Fruit fly (Drosophila melanogaster): ENCODE measurements around the gene eIF2gamma.

DNA sequence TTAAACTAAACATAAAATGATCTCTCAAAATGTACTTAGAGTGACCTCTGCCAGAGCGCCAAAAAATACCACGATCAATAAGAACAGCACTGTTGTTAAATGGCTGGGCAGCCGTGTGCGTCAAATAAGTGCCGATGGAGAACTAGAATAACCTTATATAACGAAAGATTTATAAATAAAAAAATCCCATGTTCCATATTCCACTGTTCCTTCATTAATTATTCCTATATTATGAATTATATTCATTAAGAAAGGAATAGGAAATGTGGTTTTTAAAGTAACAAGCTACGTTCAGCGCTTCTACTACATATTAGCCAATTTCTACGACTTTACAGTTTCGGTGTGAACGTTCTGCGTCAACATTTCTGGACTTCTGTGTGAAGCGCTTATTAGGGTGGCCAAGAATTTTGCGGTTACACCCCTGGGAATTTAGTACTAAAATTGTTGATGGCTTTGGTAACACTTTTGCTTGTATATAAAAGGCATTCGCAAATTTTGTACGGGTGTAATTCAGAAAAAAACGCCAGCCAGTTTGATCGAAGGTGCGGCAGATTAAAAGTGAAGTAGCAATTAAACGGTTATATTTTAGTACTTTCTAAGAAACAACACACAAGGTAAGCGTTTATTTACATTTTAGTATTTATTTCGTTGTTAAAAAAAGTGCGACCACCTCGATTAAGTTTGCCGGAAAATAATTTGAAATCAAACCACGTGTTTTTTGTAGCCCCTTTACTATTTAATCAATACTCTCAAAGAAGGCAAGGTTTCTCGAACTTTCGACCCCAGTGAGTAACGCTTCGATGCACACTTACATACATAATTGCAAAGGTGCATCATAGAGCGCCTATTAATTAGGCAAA is 20.8 kb downstream of the eIF2gamma start, which contains the start of the genes tefu and Hsc70-4:
- TF ChIP-seq CG8478 (optimal IDR thresholded peaks at IDR 0.05) (no peak), CTCF (optimal IDR thresholded peaks at IDR 0.05) (peak in 1 of 2 experiments; percentile 6)

All from S2 (cell line).